Worm (Caenorhabditis elegans) whole organism, L2 larva: ENCODE results near the gene R11E3.1.

Experiments used
- F13H6.1 ChIP-seq: sonication (generic microtip); optimal IDR thresholded peaks from 2 replicates; lab custom pipeline; 2016; ENCODE audit warnings: missing genetic modification characterization, missing compliant biosample characterization
- R02D3.7 ChIP-seq: fragments of 150-350 bp; optimal IDR thresholded peaks from 2 replicates; lab custom pipeline; 2014; ENCODE audit warnings: missing biosample characterization, missing genetic modification characterization
- Y55F3AM.14 ChIP-seq: fragments of 200-800 bp; sonication (Bioruptor generic); optimal IDR thresholded peaks from 2 replicates; lab custom pipeline; 2018; ENCODE audit warnings: mild to moderate bottlenecking, missing genetic modification characterization, missing compliant biosample characterization
- ZK546.5 ChIP-seq: sonication (generic microtip); optimal IDR thresholded peaks from 2 replicates; lab custom pipeline; 2017; ENCODE audit warnings: missing biosample characterization, missing genetic modification characterization
- alr-1 ChIP-seq: fragments of 150-350 bp; optimal IDR thresholded peaks from 2 replicates; lab custom pipeline; 2014; ENCODE audit warnings: missing biosample characterization, missing genetic modification characterization
- aly-2 ChIP-seq: fragments of 150-350 bp; optimal IDR thresholded peaks from 2 replicates; lab custom pipeline; 2014; ENCODE audit warnings: missing biosample characterization, missing genetic modification characterization
- ceh-82 ChIP-seq: fragments of 150-350 bp; optimal IDR thresholded peaks from 2 replicates; lab custom pipeline; 2014; ENCODE audit warnings: missing biosample characterization, missing genetic modification characterization
- crh-2 ChIP-seq: sonication (generic microtip); optimal IDR thresholded peaks from 2 replicates; lab custom pipeline; 2017; ENCODE audit warnings: missing biosample characterization, missing genetic modification characterization
- dmd-4 ChIP-seq: sonication (generic microtip); optimal IDR thresholded peaks from 2 replicates; lab custom pipeline; 2017; ENCODE audit warnings: missing biosample characterization, missing genetic modification characterization
- egl-27 ChIP-seq: sonication (generic microtip); optimal IDR thresholded peaks from 3 replicates; lab custom pipeline; 2017; ENCODE audit warnings: missing biosample characterization, missing genetic modification reagents, missing genetic modification characterization
- elt-1 ChIP-seq: fragments of 150-350 bp; optimal IDR thresholded peaks from 2 replicates; lab custom pipeline; 2014; ENCODE audit warnings: missing biosample characterization, missing genetic modification characterization
- elt-3 ChIP-seq: sonication (generic microtip); optimal IDR thresholded peaks from 2 replicates; lab custom pipeline; 2017; ENCODE audit warnings: missing biosample characterization, missing genetic modification characterization
- fos-1 ChIP-seq: fragments of 150-350 bp; optimal IDR thresholded peaks from 2 replicates; lab custom pipeline; 2014; ENCODE audit warnings: missing biosample characterization, missing genetic modification characterization
- lin-39 ChIP-seq: fragments of 150-350 bp; optimal IDR thresholded peaks from 2 replicates; lab custom pipeline; 2014; ENCODE audit warnings: missing biosample characterization, missing genetic modification reagents, missing genetic modification characterization
- lsy-2 ChIP-seq, 2 experiments: fragments of 150-350 bp in 1 of 2; sonication (generic microtip) in 1 of 2; optimal IDR thresholded peaks; 2 replicates each; lab custom pipeline; 2014 to 2017; ENCODE audit warnings: missing biosample characterization in 2 of 2, missing genetic modification characterization in 2 of 2
- mab-5 ChIP-seq: fragments of 150-350 bp; optimal IDR thresholded peaks from 2 replicates; lab custom pipeline; 2014; ENCODE audit warnings: missing biosample characterization, missing genetic modification characterization
- mbf-1 ChIP-seq: sonication (generic microtip); optimal IDR thresholded peaks from 2 replicates; lab custom pipeline; 2017; ENCODE audit warnings: missing biosample characterization, missing genetic modification characterization
- nhr-10 ChIP-seq: sonication (generic microtip); optimal IDR thresholded peaks from 2 replicates; lab custom pipeline; 2017; ENCODE audit warnings: missing biosample characterization, missing genetic modification characterization
- nhr-11 ChIP-seq: fragments of 150-350 bp; optimal IDR thresholded peaks from 2 replicates; lab custom pipeline; 2014; ENCODE audit warnings: missing biosample characterization, missing genetic modification characterization
- nhr-12 ChIP-seq: fragments of 150-350 bp; optimal IDR thresholded peaks from 2 replicates; lab custom pipeline; 2014; ENCODE audit warnings: missing biosample characterization, missing genetic modification characterization
- nhr-129 ChIP-seq: fragments of 150-350 bp; optimal IDR thresholded peaks from 2 replicates; lab custom pipeline; 2014; ENCODE audit warnings: missing biosample characterization, missing genetic modification characterization
- nhr-21 ChIP-seq: fragments of 150-350 bp; optimal IDR thresholded peaks from 2 replicates; lab custom pipeline; 2014; ENCODE audit warnings: missing biosample characterization, missing genetic modification characterization
- nhr-23 ChIP-seq: fragments of 150-350 bp; optimal IDR thresholded peaks from 2 replicates; lab custom pipeline; 2014; ENCODE audit warnings: missing biosample characterization, missing genetic modification reagents, missing genetic modification characterization
- nhr-6 ChIP-seq: fragments of 150-350 bp; optimal IDR thresholded peaks from 2 replicates; lab custom pipeline; 2014; ENCODE audit warnings: missing biosample characterization, missing genetic modification characterization
- nhr-77 ChIP-seq: fragments of 150-350 bp; optimal IDR thresholded peaks from 2 replicates; lab custom pipeline; 2014; ENCODE audit warnings: missing biosample characterization, missing genetic modification characterization
- peb-1 ChIP-seq: fragments of 150-350 bp; optimal IDR thresholded peaks from 2 replicates; lab custom pipeline; 2014; ENCODE audit warnings: missing biosample characterization, missing genetic modification characterization
- sem-4 ChIP-seq: fragments of 150-350 bp; optimal IDR thresholded peaks from 2 replicates; lab custom pipeline; 2014; ENCODE audit warnings: missing biosample characterization, missing genetic modification reagents, missing genetic modification characterization
- skn-1 ChIP-seq: sonication (generic microtip); optimal IDR thresholded peaks from 2 replicates; lab custom pipeline; 2017; ENCODE audit warnings: missing biosample characterization, missing genetic modification characterization
- sma-3 ChIP-seq: sonication (generic microtip); optimal IDR thresholded peaks from 2 replicates; lab custom pipeline; 2016; ENCODE audit warnings: missing genetic modification reagents, missing genetic modification characterization, missing compliant biosample characterization
- snpc-4 ChIP-seq: fragments of 150-350 bp; optimal IDR thresholded peaks from 2 replicates; lab custom pipeline; 2014; ENCODE audit warnings: missing biosample characterization, missing genetic modification characterization
- unc-39 ChIP-seq: fragments of 150-350 bp; optimal IDR thresholded peaks from 2 replicates; lab custom pipeline; 2014; ENCODE audit warnings: missing biosample characterization, missing genetic modification characterization
- unc-62 ChIP-seq: fragments of 150-350 bp; optimal IDR thresholded peaks from 2 replicates; lab custom pipeline; 2014; ENCODE audit warnings: missing biosample characterization, missing genetic modification reagents, missing genetic modification characterization
- ztf-1 ChIP-seq: fragments of 200-800 bp; sonication (Bioruptor generic); conservative IDR thresholded peaks from 2 replicates; pipeline ENCODE4 v1.3.6; 2022; ENCODE audit warnings: missing genetic modification characterization, missing compliant biosample characterization
- ztf-11 ChIP-seq: sonication (generic microtip); optimal IDR thresholded peaks from 2 replicates; lab custom pipeline; 2017; ENCODE audit warnings: missing biosample characterization, missing genetic modification characterization
- ztf-4 ChIP-seq: fragments of 150-350 bp; optimal IDR thresholded peaks from 2 replicates; lab custom pipeline; 2014; ENCODE audit warnings: missing biosample characterization, missing genetic modification characterization

R11E3.1 gene

ce11 chrIV:4802494-4802893 is 12.9 kb downstream of the R11E3.1 start, which contains the start of gene dpf-7:
dpf-7 (minus strand) TSS chrIV:4802594.
- TF ChIP-seq nhr-129 (tag; lab: Kevin White, UChicago) (no peak), snpc-4 (tag; lab: Kevin White, UChicago) (no peak), nhr-23 (tag; lab: Kevin White, UChicago) (no peak), nhr-11 (tag; lab: Kevin White, UChicago) (no peak), crh-2 (tag; lab: Kevin White, UChicago) (no peak), fos-1 (no peak), elt-3 (tag; lab: Kevin White, UChicago) (no peak), nhr-21 (tag; lab: Kevin White, UChicago) (no peak), nhr-6 (tag; lab: Kevin White, UChicago) (no peak), unc-62 (GFP tag; lab: Kevin White, UChicago) (no peak), lin-39 (no peak), F13H6.1 (tag; lab: Kevin White, UChicago) (no peak), Y55F3AM.14 (GFP tag; lab: Kevin White, UChicago) (no peak), lsy-2 (tag; optimal IDR thresholded peaks at IDR 0.05; lab: Kevin White, UChicago) (no peak), R02D3.7 (no peak)

- no peak for TF ChIP-seq nhr-10 (tag; lab: Kevin White, UChicago)
- no peak for TF ChIP-seq crh-2 (tag; lab: Kevin White, UChicago)
- TF ChIP-seq aly-2 (tag; lab: Kevin White, UChicago): no peak
- TF ChIP-seq sem-4 (tag; lab: Kevin White, UChicago): no peak
- no peak for TF ChIP-seq peb-1 (tag; lab: Kevin White, UChicago)
- no peak for TF ChIP-seq nhr-77 (tag; lab: Kevin White, UChicago)
- TF ChIP-seq egl-27: no peak
- no peak for TF ChIP-seq nhr-11 (tag; lab: Kevin White, UChicago)
- no peak for TF ChIP-seq alr-1 (tag; lab: Kevin White, UChicago)
- no peak for TF ChIP-seq elt-1 (tag; lab: Kevin White, UChicago)
- TF ChIP-seq skn-1 (tag; lab: Kevin White, UChicago): no peak
- TF ChIP-seq ceh-82 (tag; lab: Kevin White, UChicago): no peak
- TF ChIP-seq lsy-2 (tag; optimal IDR thresholded peaks at IDR 0.05; lab: Kevin White, UChicago): no peak
- no peak for TF ChIP-seq unc-39 (tag; lab: Kevin White, UChicago)
Observed at ce11 chrIV:4806486-4806885, 16.9 kb downstream of the R11E3.1 start, which contains the start of gene dpf-5. dpf-5 (minus strand) TSS chrIV:4806586.

- TF ChIP-seq fos-1 (no peak), mab-5 (no peak), nhr-129 (tag; lab: Kevin White, UChicago) (no peak), skn-1 (tag; lab: Kevin White, UChicago) (no peak), lin-39 (no peak), nhr-10 (tag; lab: Kevin White, UChicago) (no peak), ztf-11 (tag; lab: Kevin White, UChicago) (no peak), sma-3 (GFP tag; lab: Kevin White, UChicago) (no peak), egl-27 (no peak)
Observed at ce11 chrIV:4807219-4807618, 17.7 kb downstream of the R11E3.1 start, which contains the start of gene H06H21.11. H06H21.11 (minus strand) TSS chrIV:4807319.

- TF ChIP-seq nhr-11 (tag; lab: Kevin White, UChicago) (no peak), ztf-1 (no peak), nhr-12 (tag; lab: Kevin White, UChicago) (no peak), mab-5 (no peak), sma-3 (GFP tag; lab: Kevin White, UChicago) (no peak), ZK546.5 (no peak), dmd-4 (tag; lab: Kevin White, UChicago) (no peak), ztf-4 (no peak), mbf-1 (tag; lab: Kevin White, UChicago) (no peak), egl-27 (no peak), lin-39 (no peak), sem-4 (tag; lab: Kevin White, UChicago) (no peak)
Observed at ce11 chrIV:4809397-4809796, 19.9 kb downstream of the R11E3.1 start, which contains the start of gene ubxn-6. ubxn-6 (minus strand) TSS chrIV:4809497.

- TF ChIP-seq mab-5 (no peak), elt-1 (tag; lab: Kevin White, UChicago) (no peak), ZK546.5 (no peak), ztf-11 (tag; lab: Kevin White, UChicago) (no peak), nhr-12 (tag; lab: Kevin White, UChicago) (no peak)
Observed at ce11 chrIV:4809813-4810212, 20.3 kb downstream of the R11E3.1 start, which contains the start of gene H06H21.37. H06H21.37 (minus strand) TSS chrIV:4809974.
